Fruit fly (Drosophila melanogaster) Kc167 (cell line): Measurements from ENCODE around the gene Ist1.

Experiments used
- h ChIP-seq: fragments of >200 bp; optimal IDR thresholded peaks from 3 replicates; lab custom pipeline; 2018; ENCODE audit warnings: missing external identifiers
- insv ChIP-seq: fragments of >200 bp; optimal IDR thresholded peaks from 3 replicates; lab custom pipeline; 2018; ENCODE audit warnings: missing external identifiers
- ttk ChIP-seq: sonication (Bioruptor generic); optimal IDR thresholded peaks from 2 replicates; lab custom pipeline; 2017; ENCODE audit warnings: missing external identifiers

- TF ChIP-seq ttk (lab: Kevin White, UChicago) (no peak), insv (lab: Kevin White, UChicago) (no peak), h (lab: Kevin White, UChicago) (no peak)
Observed at dm6 chr3L:6747127-6747526, 9.2 kb downstream of the Ist1 start.
